In genomic region chr3R:21534697-21535676, dm6 we compare ENCODE assay signal across 1 fruit fly cellular context.
A peak's percentile ranks its signal among the peaks of the same experiment; 100 is the strongest.
TF ChIP-seq lines count a peak whose summit lies in the region.

No protein-coding gene starts in this region.

TF ChIP-seq in whole organism, embryonic, 481 proteins besides CTCF, POLR2A, EP300 and RAD21 (continued from another document):
- TF ChIP-seq Hand (GFP tag; optimal IDR thresholded peaks at IDR 0.05; lab: Kevin White, UChicago) (no peak), kni (GFP tag; optimal IDR thresholded peaks at IDR 0.05; lab: Kevin White, UChicago) (peak; percentile 4), CG4617 (GFP tag; optimal IDR thresholded peaks at IDR 0.05; lab: Kevin White, UChicago; ENCODE audit: borderline replicate concordance) (no peak), Sry-δ (GFP tag; optimal IDR thresholded peaks at IDR 0.05; lab: Kevin White, UChicago) (no peak), bab2 (GFP tag; optimal IDR thresholded peaks at IDR 0.05; lab: Kevin White, UChicago) (no peak), dmrt99B (tag; optimal IDR thresholded peaks at IDR 0.05; lab: Kevin White, UChicago) (peak; percentile 21), CG6854 (GFP tag; optimal IDR thresholded peaks at IDR 0.05; lab: Kevin White, UChicago) (no peak), CG10147 (GFP tag; optimal IDR thresholded peaks at IDR 0.05; lab: Kevin White, UChicago) (no peak), twi (tag; optimal IDR thresholded peaks at IDR 0.05; lab: Kevin White, UChicago) (peak; percentile 59), CG10462 (GFP tag; optimal IDR thresholded peaks at IDR 0.05; lab: Kevin White, UChicago) (no peak), cwo (GFP tag; optimal IDR thresholded peaks at IDR 0.05; lab: Kevin White, UChicago) (no peak), gt (GFP tag; IDR thresholded peaks at IDR 0.05; lab: Robert Waterston, UW) (no peak), CG6683 (GFP tag; optimal IDR thresholded peaks at IDR 0.05; lab: Kevin White, UChicago) (no peak), dpn (GFP tag; optimal IDR thresholded peaks at IDR 0.05; lab: Kevin White, UChicago) (no peak), CG12104 (GFP tag; optimal IDR thresholded peaks at IDR 0.05; lab: Kevin White, UChicago) (no peak), CG15514 (GFP tag; optimal IDR thresholded peaks at IDR 0.05; lab: Kevin White, UChicago) (no peak), nom (GFP tag; optimal IDR thresholded peaks at IDR 0.05; lab: Kevin White, UChicago) (no peak), Ada2b (GFP tag; IDR thresholded peaks at IDR 0.05; lab: Robert Waterston, UW) (no peak), dati (GFP tag; IDR thresholded peaks at IDR 0.05; lab: Robert Waterston, UW) (no peak), CG13296 (GFP tag; optimal IDR thresholded peaks at IDR 0.05; lab: Kevin White, UChicago) (no peak), Med (GFP tag; lab: Kevin White, UChicago) (no peak), CG4820 (GFP tag; optimal IDR thresholded peaks at IDR 0.05; lab: Kevin White, UChicago) (no peak), CG13894 (tag; optimal IDR thresholded peaks at IDR 0.05; lab: Kevin White, UChicago) (no peak), lola (GFP tag; optimal IDR thresholded peaks at IDR 0.05; lab: Kevin White, UChicago) (peak in 1 of 3 experiments; percentile 33), Ptx1 (GFP tag; IDR thresholded peaks at IDR 0.05; lab: Robert Waterston, UW) (no peak), CoRest (tag; optimal IDR thresholded peaks at IDR 0.05; lab: Kevin White, UChicago) (peak; percentile 6), HmgD (GFP tag; optimal IDR thresholded peaks at IDR 0.05; lab: Kevin White, UChicago) (no peak), ac (GFP tag; optimal IDR thresholded peaks at IDR 0.05; lab: Kevin White, UChicago) (peak; percentile 27), CG10431 (GFP tag; optimal IDR thresholded peaks at IDR 0.05; lab: Kevin White, UChicago) (no peak), CG10366 (GFP tag; IDR thresholded peaks at IDR 0.05; lab: Robert Waterston, UW) (no peak), Optix (GFP tag; IDR thresholded peaks at IDR 0.05; lab: Robert Waterston, UW) (no peak), tgo (GFP tag; IDR thresholded peaks at IDR 0.05; lab: Robert Waterston, UW) (no peak), Atf6 (GFP tag; IDR thresholded peaks at IDR 0.05; lab: Robert Waterston, UW) (no peak), CG10209 (GFP tag; optimal IDR thresholded peaks at IDR 0.05; lab: Kevin White, UChicago) (no peak), fd102C (GFP tag; optimal IDR thresholded peaks at IDR 0.05; lab: Kevin White, UChicago) (peak; percentile 36), Fer2 (tag; optimal IDR thresholded peaks at IDR 0.05; lab: Kevin White, UChicago) (no peak), pros (GFP tag; optimal IDR thresholded peaks at IDR 0.05; lab: Kevin White, UChicago) (peak; percentile 52), CG6254 (GFP tag; optimal IDR thresholded peaks at IDR 0.05; lab: Kevin White, UChicago) (no peak), CG7556 (GFP tag; optimal IDR thresholded peaks at IDR 0.05; lab: Kevin White, UChicago) (no peak), CG3407 (GFP tag; optimal IDR thresholded peaks at IDR 0.05; lab: Kevin White, UChicago) (no peak), scrt (GFP tag; optimal IDR thresholded peaks at IDR 0.05; lab: Kevin White, UChicago) (no peak), ind (GFP tag; optimal IDR thresholded peaks at IDR 0.05; lab: Kevin White, UChicago) (no peak), CG9727 (GFP tag; optimal IDR thresholded peaks at IDR 0.05; lab: Kevin White, UChicago) (peak; percentile 61), CG8765 (GFP tag; IDR thresholded peaks at IDR 0.05; lab: Robert Waterston, UW) (no peak), CG4424 (GFP tag; optimal IDR thresholded peaks at IDR 0.05; lab: Kevin White, UChicago) (peak; percentile 18), Sox100B (GFP tag; optimal IDR thresholded peaks at IDR 0.05; lab: Kevin White, UChicago) (peak; percentile 23), en (GFP tag; optimal IDR thresholded peaks at IDR 0.05; lab: Kevin White, UChicago) (no peak), CG8388 (GFP tag; optimal IDR thresholded peaks at IDR 0.05; lab: Kevin White, UChicago) (no peak), CG15479 (GFP tag; optimal IDR thresholded peaks at IDR 0.05; lab: Kevin White, UChicago) (no peak), peb (GFP tag; IDR thresholded peaks at IDR 0.05; lab: Robert Waterston, UW) (no peak), sens (GFP tag; lab: Kevin White, UChicago) (peak; percentile 37), CG4282 (GFP tag; optimal IDR thresholded peaks at IDR 0.05; lab: Kevin White, UChicago) (no peak), kay (GFP tag; optimal IDR thresholded peaks at IDR 0.05; lab: Kevin White, UChicago) (no peak), CG7963 (GFP tag; IDR thresholded peaks at IDR 0.05; lab: Robert Waterston, UW; ENCODE audit: partially characterized antibody) (no peak), cg (GFP tag; optimal IDR thresholded peaks at IDR 0.05; lab: Kevin White, UChicago) (no peak), Vsx1 (GFP tag; optimal IDR thresholded peaks at IDR 0.05; lab: Kevin White, UChicago) (no peak), CG15696 (tag; optimal IDR thresholded peaks at IDR 0.05; lab: Kevin White, UChicago) (peak; percentile 59), CG2875 (GFP tag; optimal IDR thresholded peaks at IDR 0.05; lab: Kevin White, UChicago) (no peak), ssp (GFP tag; IDR thresholded peaks at IDR 0.05; lab: Robert Waterston, UW) (no peak), Nf-YB (GFP tag; optimal IDR thresholded peaks at IDR 0.05; lab: Kevin White, UChicago) (no peak), aop (GFP tag; IDR thresholded peaks at IDR 0.05; lab: Robert Waterston, UW) (no peak), ERR (GFP tag; optimal IDR thresholded peaks at IDR 0.05; lab: Kevin White, UChicago) (no peak), CG32532 (GFP tag; IDR thresholded peaks at IDR 0.05; lab: Robert Waterston, UW) (no peak), CG17359 (tag; optimal IDR thresholded peaks at IDR 0.05; lab: Kevin White, UChicago) (no peak), CG1602 (GFP tag; optimal IDR thresholded peaks at IDR 0.05; lab: Kevin White, UChicago) (no peak), emc (GFP tag; optimal IDR thresholded peaks at IDR 0.05; lab: Kevin White, UChicago) (no peak), croc (GFP tag; conservative IDR thresholded peaks at IDR 0.05; lab: Robert Waterston, UW) (no peak), mam (GFP tag; optimal IDR thresholded peaks at IDR 0.05; lab: Kevin White, UChicago) (no peak), D (optimal IDR thresholded peaks at IDR 0.05; lab: Kevin White, UChicago) (no peak), D (GFP tag; optimal IDR thresholded peaks at IDR 0.05; lab: Kevin White, UChicago) (peak; percentile 12), BEAF-32 (GFP tag; optimal IDR thresholded peaks at IDR 0.05; lab: Kevin White, UChicago) (no peak), CG10267 (tag; optimal IDR thresholded peaks at IDR 0.05; lab: Kevin White, UChicago) (peak; percentile 32), CG13775 (GFP tag; optimal IDR thresholded peaks at IDR 0.05; lab: Kevin White, UChicago) (peak; percentile 17), CrebB (tag; optimal IDR thresholded peaks at IDR 0.05; lab: Kevin White, UChicago) (no peak), CG6813 (GFP tag; optimal IDR thresholded peaks at IDR 0.05; lab: Kevin White, UChicago) (peak; percentile 19), CG11093 (GFP tag; IDR thresholded peaks at IDR 0.05; lab: Robert Waterston, UW) (no peak), Drgx (GFP tag; IDR thresholded peaks at IDR 0.05; lab: Robert Waterston, UW) (no peak), dimm (GFP tag; IDR thresholded peaks at IDR 0.05; lab: Robert Waterston, UW) (no peak), CG3847 (GFP tag; IDR thresholded peaks at IDR 0.05; lab: Robert Waterston, UW) (no peak), CG11247 (GFP tag; IDR thresholded peaks at IDR 0.05; lab: Robert Waterston, UW) (no peak), sr (GFP tag; IDR thresholded peaks at IDR 0.05; lab: Robert Waterston, UW) (no peak), gcm2 (GFP tag; optimal IDR thresholded peaks at IDR 0.05; lab: Kevin White, UChicago) (no peak), bcd (GFP tag; optimal IDR thresholded peaks at IDR 0.05; lab: Kevin White, UChicago) (no peak), vvl (GFP tag; IDR thresholded peaks at IDR 0.05; lab: Robert Waterston, UW) (no peak), CG17568 (GFP tag; optimal IDR thresholded peaks at IDR 0.05; lab: Kevin White, UChicago) (no peak), NfI (GFP tag; optimal IDR thresholded peaks at IDR 0.05; lab: Kevin White, UChicago) (no peak), Myb (GFP tag; optimal IDR thresholded peaks at IDR 0.05; lab: Kevin White, UChicago) (no peak), CG31365 (tag; optimal IDR thresholded peaks at IDR 0.05; lab: Kevin White, UChicago) (no peak), CG8924 (tag; optimal IDR thresholded peaks at IDR 0.05; lab: Kevin White, UChicago) (peak; percentile 34), zf30C (GFP tag; optimal IDR thresholded peaks at IDR 0.05; lab: Kevin White, UChicago) (peak; percentile 51), bowl (GFP tag; IDR thresholded peaks at IDR 0.05; lab: Robert Waterston, UW) (no peak), sim (GFP tag; IDR thresholded peaks at IDR 0.05; lab: Robert Waterston, UW) (no peak), CHES-1-like (GFP tag; optimal IDR thresholded peaks at IDR 0.05; lab: Kevin White, UChicago) (no peak), CG18476 (GFP tag; optimal IDR thresholded peaks at IDR 0.05; lab: Kevin White, UChicago) (no peak), hth (optimal IDR thresholded peaks at IDR 0.05; lab: Kevin White, UChicago) (no peak), amos (GFP tag; IDR thresholded peaks at IDR 0.05; lab: Robert Waterston, UW; ENCODE audit: partially characterized antibody) (no peak), CG2199 (GFP tag; IDR thresholded peaks at IDR 0.05; lab: Robert Waterston, UW) (0 out of 3 replicates have a peak, but pooled peaks have one; percentile 29), CG17361 (GFP tag; IDR thresholded peaks at IDR 0.05; lab: Robert Waterston, UW) (peak; percentile 55; the same call in 2 of the 3 replicates), inv (GFP tag; IDR thresholded peaks at IDR 0.05; lab: Robert Waterston, UW; ENCODE audit: partially characterized antibody) (no peak), CG12391 (tag; optimal IDR thresholded peaks at IDR 0.05; lab: Kevin White, UChicago) (peak; percentile 25), CG7839 (tag; optimal IDR thresholded peaks at IDR 0.05; lab: Kevin White, UChicago) (no peak), dm (GFP tag; optimal IDR thresholded peaks at IDR 0.05; lab: Kevin White, UChicago) (no peak), CG12219 (GFP tag; optimal IDR thresholded peaks at IDR 0.05; lab: Kevin White, UChicago) (no peak), CG16813 (GFP tag; IDR thresholded peaks at IDR 0.05; lab: Robert Waterston, UW; ENCODE audit: partially characterized antibody) (no peak), nmo (GFP tag; optimal IDR thresholded peaks at IDR 0.05; lab: Kevin White, UChicago) (peak; percentile 47), grau (tag; optimal IDR thresholded peaks at IDR 0.05; lab: Kevin White, UChicago) (no peak), CG17829 (tag; optimal IDR thresholded peaks at IDR 0.05; lab: Kevin White, UChicago) (peak; percentile 36), Spps (tag; optimal IDR thresholded peaks at IDR 0.05; lab: Kevin White, UChicago) (no peak), esg (GFP tag; conservative IDR thresholded peaks at IDR 0.05; lab: Robert Waterston, UW) (no peak), trem (tag; optimal IDR thresholded peaks at IDR 0.05; lab: Kevin White, UChicago) (peak; percentile 24), ewg (GFP tag; optimal IDR thresholded peaks at IDR 0.05; lab: Kevin White, UChicago) (no peak), CG34422 (GFP tag; IDR thresholded peaks at IDR 0.05; lab: Robert Waterston, UW) (no peak), CG18262 (tag; optimal IDR thresholded peaks at IDR 0.05; lab: Kevin White, UChicago) (peak; percentile 67), CG17186 (GFP tag; optimal IDR thresholded peaks at IDR 0.05; lab: Kevin White, UChicago) (no peak), danr (GFP tag; IDR thresholded peaks at IDR 0.05; lab: Robert Waterston, UW) (no peak), ken (GFP tag; IDR thresholded peaks at IDR 0.05; lab: Robert Waterston, UW) (no peak), gsb-n (tag; optimal IDR thresholded peaks at IDR 0.05; lab: Kevin White, UChicago) (no peak), Jarid2 (GFP tag; optimal IDR thresholded peaks at IDR 0.05; lab: Kevin White, UChicago) (peak; percentile 17)
